Fruit fly (Drosophila melanogaster): ENCODE measurements around the gene fru.

DNA sequence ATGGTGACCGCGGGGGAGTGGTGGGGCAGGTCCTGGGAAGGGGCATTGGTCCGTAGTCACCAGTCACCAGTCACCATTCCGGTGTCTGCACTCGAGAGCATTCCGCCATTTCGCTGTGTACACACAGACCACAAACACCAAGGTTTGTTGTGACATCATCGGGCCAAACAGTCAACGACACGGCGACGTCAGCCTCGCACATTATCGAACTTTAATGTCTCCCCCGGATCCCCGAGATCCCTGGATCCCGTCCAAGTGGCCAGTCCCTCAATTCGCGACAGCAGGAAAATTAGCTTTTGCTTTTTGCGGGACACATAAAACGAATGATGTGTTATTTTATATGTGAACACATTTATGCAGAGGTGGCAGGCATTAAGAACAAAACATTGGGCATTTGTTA is 150.5 kb downstream of the fru start:
- TF ChIP-seq Dll (optimal IDR thresholded peaks at IDR 0.05), result no peak
- no peak for TF ChIP-seq psq (optimal IDR thresholded peaks at IDR 0.05)
- TF ChIP-seq CG8478 (optimal IDR thresholded peaks at IDR 0.05), result no peak

Measured in whole organism.